Worm (Caenorhabditis elegans) whole organism, mixed stage, embryonic: ENCODE measurements around the gene M153.3.

Source experiments
- M03D4.4 ChIP-seq: sonication (generic microtip); optimal IDR thresholded peaks from 2 replicates; lab custom pipeline; 2017; ENCODE audit warnings: mild to moderate bottlenecking, missing genetic modification characterization, missing compliant biosample characterization
- ceh-39 ChIP-seq: fragments of 150-350 bp; optimal IDR thresholded peaks from 2 replicates; lab custom pipeline; 2014; ENCODE audit warnings: missing biosample characterization, missing genetic modification characterization
- ces-1 ChIP-seq: fragments of 150-350 bp; optimal IDR thresholded peaks from 2 replicates; lab custom pipeline; 2014; ENCODE audit warnings: missing biosample characterization, missing genetic modification reagents, missing genetic modification characterization
- elt-1 ChIP-seq: sonication (generic microtip); optimal IDR thresholded peaks from 2 replicates; lab custom pipeline; 2017; ENCODE audit warnings: missing genetic modification characterization, mild to moderate bottlenecking, missing compliant biosample characterization, antibody characterized with exemption, moderate library complexity, borderline replicate concordance; ENCODE audit not compliant: insufficient read depth
- elt-3 ChIP-seq: fragments of 150-350 bp; optimal IDR thresholded peaks from 2 replicates; lab custom pipeline; 2014; ENCODE audit warnings: missing biosample characterization, missing genetic modification characterization
- hlh-1 ChIP-seq: fragments of 150-350 bp; optimal IDR thresholded peaks from 2 replicates; lab custom pipeline; 2014; ENCODE audit warnings: missing biosample characterization, missing genetic modification reagents, missing genetic modification characterization
- mep-1 ChIP-seq: fragments of 150-350 bp; optimal IDR thresholded peaks from 2 replicates; lab custom pipeline; 2017; ENCODE audit warnings: missing biosample characterization, missing genetic modification reagents, missing genetic modification characterization, inconsistent platforms
- sem-2 ChIP-seq: fragments of 200-800 bp; sonication (Bioruptor generic); optimal IDR thresholded peaks from 2 replicates; lab custom pipeline; 2018; ENCODE audit warnings: mild to moderate bottlenecking, missing genetic modification characterization, missing compliant biosample characterization
- snpc-4 ChIP-seq: fragments of 150-350 bp; optimal IDR thresholded peaks from 2 replicates; lab custom pipeline; 2014; ENCODE audit warnings: missing biosample characterization, missing genetic modification characterization
- unc-39 ChIP-seq: fragments of 150-350 bp; optimal IDR thresholded peaks from 2 replicates; lab custom pipeline; 2014; ENCODE audit warnings: missing biosample characterization, missing genetic modification characterization
- ztf-11 ChIP-seq: fragments of 150-350 bp; optimal IDR thresholded peaks from 2 replicates; lab custom pipeline; 2014; ENCODE audit warnings: missing biosample characterization, missing genetic modification characterization

DNA sequence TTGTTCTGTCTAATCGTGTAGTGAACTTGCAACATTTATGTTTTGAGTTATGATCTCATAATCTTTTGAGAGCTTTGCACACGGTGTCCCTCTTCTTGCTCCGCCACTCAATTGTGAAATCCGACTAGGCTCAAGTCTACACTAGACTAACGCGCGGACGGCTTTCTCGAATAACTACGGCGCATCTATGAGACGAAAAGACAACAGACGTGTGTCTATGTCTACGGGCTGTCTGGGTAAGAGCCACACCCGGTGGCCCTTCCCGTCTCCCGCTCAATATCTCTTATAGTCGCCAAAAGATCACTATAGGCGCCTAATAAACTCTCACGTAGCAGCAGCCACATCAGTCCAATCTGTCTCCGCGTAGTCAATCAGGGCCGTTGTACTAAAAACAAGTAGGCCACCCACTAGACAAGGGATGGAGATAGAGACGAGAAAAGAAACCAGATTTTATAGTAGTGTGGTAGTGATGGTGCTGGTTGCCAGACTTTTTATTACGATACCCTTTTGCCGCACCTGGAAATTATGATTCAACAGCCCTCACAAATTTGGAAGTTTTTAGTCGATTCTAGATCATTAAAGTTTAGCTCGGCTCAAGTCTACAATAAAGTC is 33.1 kb downstream of the M153.3 start:
- TF ChIP-seq hlh-1 (tag; lab: Kevin White, UChicago) (peak; percentile 20), ceh-39 (tag; lab: Kevin White, UChicago) (no peak), ces-1 (no peak), snpc-4 (tag; lab: Kevin White, UChicago) (no peak), elt-1 (no peak), ztf-11 (no peak), elt-3 (tag; lab: Kevin White, UChicago) (no peak), M03D4.4 (tag; lab: Kevin White, UChicago) (no peak), unc-39 (tag; lab: Kevin White, UChicago) (no peak), mep-1 (tag; lab: Kevin White, UChicago) (no peak), sem-2 (GFP tag; lab: Kevin White, UChicago) (no peak)
